Fruit fly (Drosophila melanogaster) whole organism, adult: ENCODE data around the gene tna.

ENCODE experiments used
- CG11617 ChIP-seq: fragments of 200-800 bp; sonication (Bioruptor generic); optimal IDR thresholded peaks from 2 replicates; lab custom pipeline; 2017; ENCODE audit warnings: mild to moderate bottlenecking, missing biosample characterization, missing genetic modification reagents, missing genetic modification characterization
- CG12768 ChIP-seq: fragments of 200-800 bp; sonication (Bioruptor generic); optimal IDR thresholded peaks from 2 replicates; lab custom pipeline; 2017; ENCODE audit warnings: missing biosample characterization, missing genetic modification characterization, mild to moderate bottlenecking, moderate library complexity, missing genetic modification reagents
- CG14711 ChIP-seq: fragments of 200-800 bp; sonication (Bioruptor generic); optimal IDR thresholded peaks from 2 replicates; lab custom pipeline; 2018; ENCODE audit warnings: missing biosample characterization, mild to moderate bottlenecking, missing genetic modification characterization, moderate library complexity
- CG1620 ChIP-seq: fragments of 200-800 bp; sonication (Bioruptor generic); optimal IDR thresholded peaks from 2 replicates; lab custom pipeline; 2016; ENCODE audit warnings: missing biosample characterization, missing genetic modification characterization
- CG33017 ChIP-seq: fragments of 200-800 bp; sonication (Bioruptor generic); optimal IDR thresholded peaks from 2 replicates; lab custom pipeline; 2018; ENCODE audit warnings: missing biosample characterization, mild to moderate bottlenecking, missing genetic modification characterization, moderate library complexity
- CG5204 ChIP-seq: fragments of 200-800 bp; sonication (Bioruptor generic); optimal IDR thresholded peaks from 2 replicates; lab custom pipeline; 2016; ENCODE audit warnings: missing biosample characterization, missing genetic modification characterization
- CG7045 ChIP-seq: fragments of 200-800 bp; sonication (Bioruptor generic); optimal IDR thresholded peaks from 2 replicates; lab custom pipeline; 2017; ENCODE audit warnings: missing biosample characterization, mild to moderate bottlenecking, missing genetic modification characterization
- CG7101 ChIP-seq: fragments of 200-800 bp; sonication (Bioruptor generic); optimal IDR thresholded peaks from 2 replicates; lab custom pipeline; 2018; ENCODE audit warnings: missing biosample characterization, mild to moderate bottlenecking, missing genetic modification characterization, moderate library complexity
- Clk ChIP-seq: fragments of 200-800 bp; sonication (Bioruptor generic); optimal IDR thresholded peaks from 2 replicates; lab custom pipeline; 2017; ENCODE audit warnings: missing biosample characterization, missing genetic modification characterization
- Crg-1 ChIP-seq: fragments of 200-800 bp; sonication (Bioruptor generic); optimal IDR thresholded peaks from 2 replicates; lab custom pipeline; 2016; ENCODE audit warnings: missing biosample characterization, missing genetic modification characterization
- Hr96 ChIP-seq: fragments of 200-800 bp; sonication (Bioruptor generic); optimal IDR thresholded peaks from 2 replicates; lab custom pipeline; 2016; ENCODE audit warnings: missing biosample characterization, missing genetic modification characterization
- Mnt ChIP-seq: fragments of 200-800 bp; sonication (Bioruptor generic); optimal IDR thresholded peaks from 2 replicates; lab custom pipeline; 2016; ENCODE audit warnings: missing biosample characterization, mild to moderate bottlenecking, missing genetic modification characterization
- bab1 ChIP-seq: fragments of 200-800 bp; sonication (Bioruptor generic); optimal IDR thresholded peaks from 3 replicates; lab custom pipeline; 2019; ENCODE audit warnings: missing biosample characterization, mild to moderate bottlenecking, missing genetic modification characterization, moderate library complexity
- cic ChIP-seq: fragments of 200-800 bp; sonication (Bioruptor generic); optimal IDR thresholded peaks from 2 replicates; lab custom pipeline; 2017; ENCODE audit warnings: missing biosample characterization, mild to moderate bottlenecking, missing genetic modification characterization, moderate library complexity
- cnc ChIP-seq, 2 experiments: fragments of >200 bp; optimal IDR thresholded peaks; 2 replicates each; lab custom pipeline; 2017
- kay ChIP-seq: fragments of 200-800 bp; sonication (Bioruptor generic); peaks from one replicate; lab custom pipeline; 2016; ENCODE audit warnings: missing biosample characterization, missing genetic modification characterization, borderline replicate concordance
- ovo ChIP-seq: fragments of 200-800 bp; sonication (Bioruptor generic); optimal IDR thresholded peaks from 2 replicates; lab custom pipeline; 2016; ENCODE audit warnings: missing biosample characterization, missing genetic modification characterization
- pad ChIP-seq: fragments of 200-800 bp; sonication (Bioruptor generic); optimal IDR thresholded peaks from 3 replicates; lab custom pipeline; 2017; ENCODE audit warnings: missing biosample characterization, missing genetic modification characterization, mild to moderate bottlenecking, moderate library complexity, missing genetic modification reagents
- tj ChIP-seq: fragments of 200-800 bp; sonication (Bioruptor generic); optimal IDR thresholded peaks from 3 replicates; lab custom pipeline; 2017; ENCODE audit warnings: missing biosample characterization, mild to moderate bottlenecking, missing genetic modification characterization, moderate library complexity
- toe ChIP-seq: fragments of 200-800 bp; sonication (Bioruptor generic); optimal IDR thresholded peaks from 2 replicates; lab custom pipeline; 2016; ENCODE audit warnings: missing biosample characterization, missing genetic modification characterization

Gene tna

DNA sequence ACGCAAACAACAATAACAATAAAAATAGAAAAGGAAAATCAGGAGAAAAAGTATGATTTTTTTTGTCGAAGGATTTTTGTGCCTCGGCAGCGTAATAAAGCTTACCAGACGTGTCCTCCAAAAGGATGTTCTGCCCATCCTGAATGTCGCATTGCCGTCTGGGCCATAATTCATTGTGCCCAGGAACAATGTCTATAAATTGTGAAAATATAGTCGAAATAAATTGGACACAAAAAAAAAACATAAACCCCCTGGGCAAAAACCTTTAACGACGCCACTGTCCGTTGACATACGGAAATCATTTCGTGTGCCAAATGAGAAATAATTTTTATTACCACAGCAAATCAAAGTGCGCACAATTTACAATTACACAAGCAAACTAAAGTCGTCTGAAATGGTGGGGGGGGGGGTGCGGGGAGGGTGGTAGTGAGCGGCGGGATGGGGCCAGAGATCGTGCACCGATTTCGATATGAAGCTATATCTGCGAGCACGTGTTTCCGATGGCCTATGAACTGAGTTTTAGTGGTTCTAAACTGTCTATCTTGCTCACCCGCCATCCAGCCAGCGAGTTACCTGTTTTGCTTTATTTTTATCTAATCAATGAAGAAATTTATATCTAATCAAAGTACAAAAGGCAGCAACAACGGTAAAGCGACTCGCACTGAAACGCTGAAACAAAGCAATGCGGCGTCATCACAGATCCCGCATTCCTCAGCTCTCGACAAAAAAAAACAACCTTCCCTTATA lies 31.5 kb downstream of the tna start:
- TF ChIP-seq CG12768 (peak; percentile 77), Hr96 (GFP tag; lab: Kevin White, UChicago) (peak; percentile 60), toe (GFP tag; lab: Kevin White, UChicago) (peak; percentile 47), CG11617 (GFP tag; lab: Kevin White, UChicago) (peak; percentile 45), ovo (GFP tag; lab: Kevin White, UChicago) (peak; percentile 17), CG7101 (tag; lab: Kevin White, UChicago) (peak; percentile 36), bab1 (GFP tag; lab: Kevin White, UChicago) (no peak), kay (GFP tag; lab: Kevin White, UChicago) (no peak), Mnt (GFP tag; lab: Kevin White, UChicago) (no peak), CG5204 (GFP tag; lab: Kevin White, UChicago) (peak; percentile 71), cic (GFP tag; lab: Kevin White, UChicago) (no peak), tj (GFP tag; lab: Kevin White, UChicago) (peak; percentile 24), Clk (peak; percentile 70), CG7045 (GFP tag; lab: Kevin White, UChicago) (peak; percentile 86), CG33017 (tag; lab: Kevin White, UChicago) (peak; percentile 66), CG14711 (tag; lab: Kevin White, UChicago) (peak; percentile 65), cnc (optimal IDR thresholded peaks at IDR 0.05; lab: Kevin White, UChicago) (no peak), Crg-1 (GFP tag; lab: Kevin White, UChicago) (peak; percentile 27), CG1620 (peak; percentile 21), pad (no peak)

DNA sequence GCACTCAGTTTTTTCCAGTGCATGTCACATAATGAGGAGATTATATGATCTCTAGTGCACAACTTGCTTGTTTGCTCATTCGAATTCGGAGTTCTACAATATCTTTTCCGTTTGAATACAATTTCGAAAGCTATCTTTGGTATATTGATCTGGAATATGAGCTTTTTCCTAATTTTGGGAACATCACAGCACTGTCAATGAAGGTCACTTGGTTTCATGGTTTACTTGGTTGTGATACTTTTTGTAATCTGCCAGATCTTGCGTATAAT lies 32.0 kb downstream of the tna start:
- TF ChIP-seq cic (GFP tag; lab: Kevin White, UChicago): no peak
- peak; percentile 60 for TF ChIP-seq kay (GFP tag; lab: Kevin White, UChicago)

DNA sequence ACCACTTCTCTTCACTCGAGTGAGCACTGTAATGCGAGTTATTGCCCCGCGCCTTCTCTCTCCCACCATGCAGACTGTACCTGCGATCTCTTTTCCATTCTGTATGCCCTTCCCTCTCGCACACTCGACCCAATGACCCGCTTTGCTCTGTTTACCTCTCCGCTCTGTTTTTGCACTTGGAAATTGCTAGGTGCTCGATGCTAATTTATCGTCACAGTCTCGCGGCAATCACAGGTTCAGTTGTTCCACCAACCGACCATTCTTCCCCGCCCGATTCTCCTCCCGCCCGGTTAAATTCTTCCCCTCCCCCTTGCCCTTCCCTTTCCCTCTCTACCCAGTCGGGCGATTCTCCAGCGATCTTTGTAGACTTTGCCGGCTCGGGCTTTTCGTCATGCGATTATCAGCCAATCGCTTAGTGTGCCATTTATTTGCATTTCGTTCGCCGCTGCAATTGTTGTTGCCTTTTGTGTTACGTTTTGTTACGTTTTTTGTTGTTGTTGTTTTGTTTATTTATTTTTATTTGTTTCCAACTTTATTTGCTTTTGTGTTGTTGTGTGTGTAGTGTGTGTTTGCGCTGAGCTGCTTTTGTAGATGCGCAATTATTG lies 32.6 kb downstream of the tna start:
- peak; percentile 98 for TF ChIP-seq CG12768
- TF ChIP-seq cnc (optimal IDR thresholded peaks at IDR 0.05; lab: Kevin White, UChicago): no peak
- peak; percentile 99 for TF ChIP-seq kay (GFP tag; lab: Kevin White, UChicago)
- TF ChIP-seq toe (GFP tag; lab: Kevin White, UChicago): peak; percentile 52
- peak; percentile 62 for TF ChIP-seq tj (GFP tag; lab: Kevin White, UChicago)
- peak; percentile 53 for TF ChIP-seq ovo (GFP tag; lab: Kevin White, UChicago)
- peak; percentile 57 for TF ChIP-seq Crg-1 (GFP tag; lab: Kevin White, UChicago)
- peak; percentile 54 for TF ChIP-seq pad
- no peak for TF ChIP-seq Hr96 (GFP tag; lab: Kevin White, UChicago)
- TF ChIP-seq Clk: peak; percentile 28
- TF ChIP-seq cic (GFP tag; lab: Kevin White, UChicago): peak; percentile 95
- TF ChIP-seq CG33017 (tag; lab: Kevin White, UChicago): peak; percentile 75
- no peak for TF ChIP-seq CG1620
- peak; percentile 54 for TF ChIP-seq CG7101 (tag; lab: Kevin White, UChicago)
- TF ChIP-seq bab1 (GFP tag; lab: Kevin White, UChicago): peak; percentile 35
- TF ChIP-seq CG7045 (GFP tag; lab: Kevin White, UChicago): peak; percentile 79
- TF ChIP-seq Mnt (GFP tag; lab: Kevin White, UChicago): peak; percentile 43
- peak; percentile 43 for TF ChIP-seq CG11617 (GFP tag; lab: Kevin White, UChicago)
- peak; percentile 35 for TF ChIP-seq CG14711 (tag; lab: Kevin White, UChicago)
- TF ChIP-seq CG5204 (GFP tag; lab: Kevin White, UChicago): peak; percentile 43

DNA sequence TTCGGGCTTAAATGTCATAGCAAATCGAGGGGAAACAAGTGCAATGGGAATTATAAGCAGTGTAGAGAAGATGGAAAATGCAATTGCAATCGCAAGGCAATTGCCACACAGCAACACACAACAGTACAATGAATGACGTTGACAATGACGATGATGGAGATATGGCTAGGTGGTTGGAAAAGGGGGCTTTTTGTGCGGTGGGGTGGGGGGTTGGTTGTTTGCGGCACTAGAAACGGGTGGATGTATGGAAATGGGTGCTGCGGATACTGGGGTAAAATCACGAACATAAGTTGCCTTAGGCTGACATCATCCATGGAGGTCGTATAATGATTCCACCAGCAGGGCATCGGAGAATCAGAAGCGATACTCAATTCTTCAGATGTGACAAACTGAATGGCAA lies 33.8 kb downstream of the tna start:
- TF ChIP-seq cic (GFP tag; lab: Kevin White, UChicago) (peak; percentile 20), CG7045 (GFP tag; lab: Kevin White, UChicago) (no peak)

DNA sequence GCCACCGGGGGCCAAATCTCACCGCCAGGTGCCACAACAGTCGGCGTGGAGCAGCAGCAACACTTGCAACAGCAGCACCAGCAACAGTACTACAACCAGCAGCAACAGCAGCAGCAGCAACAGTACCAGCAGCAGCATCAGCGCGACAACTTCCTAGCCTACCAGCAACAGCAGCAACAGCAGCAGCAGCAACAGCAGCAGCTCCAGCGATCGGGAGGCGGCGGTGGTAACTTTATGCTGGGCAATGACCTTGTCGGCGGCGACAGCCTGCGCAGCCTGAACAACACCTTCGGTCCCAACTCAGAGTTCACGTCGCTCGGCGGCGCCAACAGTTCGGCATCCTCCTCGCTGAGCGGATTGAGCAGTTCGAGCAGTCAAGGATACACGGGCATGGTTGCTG lies 34.8 kb downstream of the tna start:
- TF ChIP-seq CG1620: no peak
- no peak for TF ChIP-seq tj (GFP tag; lab: Kevin White, UChicago)
- no peak for TF ChIP-seq cnc (optimal IDR thresholded peaks at IDR 0.05; lab: Kevin White, UChicago)
- TF ChIP-seq CG14711 (tag; lab: Kevin White, UChicago): no peak
- TF ChIP-seq bab1 (GFP tag; lab: Kevin White, UChicago): no peak

DNA sequence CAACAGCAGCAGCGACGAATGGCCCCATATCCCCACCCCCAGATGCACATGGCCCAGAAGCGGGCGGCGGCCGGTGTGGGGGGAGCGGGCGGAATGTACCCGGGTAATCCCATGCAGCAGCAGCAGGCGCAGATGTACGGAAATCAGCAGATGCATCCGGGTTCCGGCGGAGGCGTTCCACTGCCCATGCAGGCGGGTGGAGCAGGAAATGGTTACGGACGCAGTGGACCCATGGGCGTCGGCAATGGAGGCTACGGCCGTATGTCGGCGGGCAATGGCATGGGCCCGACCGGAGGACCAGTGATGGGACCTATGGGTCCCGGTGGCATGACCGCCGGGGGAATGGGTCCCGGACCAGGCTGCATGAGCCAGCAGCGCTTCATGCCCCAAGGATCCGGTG lies 36.2 kb downstream of the tna start:
- no peak for TF ChIP-seq kay (GFP tag; lab: Kevin White, UChicago)
- TF ChIP-seq CG7045 (GFP tag; lab: Kevin White, UChicago): no peak

DNA sequence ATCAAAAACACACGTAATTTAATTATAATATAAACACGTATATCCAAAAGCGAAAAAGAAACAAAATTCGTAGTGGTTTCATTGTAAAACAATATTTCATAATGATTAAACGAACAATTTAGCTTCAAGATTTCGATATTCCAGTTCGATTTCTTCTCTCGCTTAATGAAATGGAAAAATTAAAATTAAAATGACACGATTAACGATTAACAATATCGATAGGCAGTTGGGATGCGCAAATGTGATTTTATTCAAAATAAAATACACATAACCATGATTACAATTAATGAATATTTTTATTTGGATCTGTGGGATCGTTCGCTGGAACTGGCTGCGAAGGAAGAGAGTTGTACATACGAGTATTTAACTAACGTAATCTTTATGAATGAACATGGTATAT lies 40.7 kb downstream of the tna start:
- no peak for TF ChIP-seq cic (GFP tag; lab: Kevin White, UChicago)
- no peak for TF ChIP-seq CG12768
- no peak for TF ChIP-seq Hr96 (GFP tag; lab: Kevin White, UChicago)
- no peak for TF ChIP-seq CG33017 (tag; lab: Kevin White, UChicago)
- TF ChIP-seq Mnt (GFP tag; lab: Kevin White, UChicago): no peak
- peak; percentile 31 for TF ChIP-seq kay (GFP tag; lab: Kevin White, UChicago)
- TF ChIP-seq CG5204 (GFP tag; lab: Kevin White, UChicago): no peak
